Worm (Caenorhabditis elegans) whole organism, young adult: ENCODE results near the gene efn-3.

Experiments
- C17E4.6 ChIP-seq: fragments of 200-800 bp; sonication (Bioruptor generic); IDR thresholded peaks from 2 replicates; pipeline ENCODE4 v1.3.6; 2022; ENCODE audit warnings: missing genetic modification reagents, missing genetic modification characterization, missing compliant biosample characterization
- D2030.7 ChIP-seq: fragments of 200-800 bp; sonication (Bioruptor generic); IDR thresholded peaks from 2 replicates; pipeline ENCODE4 v1.3.6; 2022; ENCODE audit warnings: missing genetic modification reagents, missing genetic modification characterization, missing compliant biosample characterization
- F23B12.7 ChIP-seq: sonication (generic microtip); optimal IDR thresholded peaks from 2 replicates; lab custom pipeline; 2017; ENCODE audit warnings: missing genetic modification characterization, mild to moderate bottlenecking, missing compliant biosample characterization, antibody characterized with exemption, moderate library complexity; ENCODE audit not compliant: insufficient read depth
- F37B4.10 ChIP-seq: fragments of 200-800 bp; sonication (Bioruptor generic); IDR thresholded peaks from 2 replicates; pipeline ENCODE4 v1.3.6; 2022; ENCODE audit warnings: missing genetic modification characterization, missing compliant biosample characterization
- K12H6.12 ChIP-seq: fragments of 200-800 bp; sonication (Bioruptor generic); optimal IDR thresholded peaks from 2 replicates; lab custom pipeline; 2018; ENCODE audit warnings: mild to moderate bottlenecking, missing genetic modification characterization, missing compliant biosample characterization
- Y53G8AR.9 ChIP-seq: fragments of 200-800 bp; sonication (Bioruptor generic); conservative IDR thresholded peaks from 2 replicates; pipeline ENCODE4 v1.3.6; 2022; ENCODE audit warnings: missing genetic modification reagents, missing genetic modification characterization, missing compliant biosample characterization
- Y79H2A.3 ChIP-seq: fragments of 200-800 bp; sonication (Bioruptor generic); conservative IDR thresholded peaks from 2 replicates; pipeline ENCODE4 v1.3.6; 2022; ENCODE audit warnings: missing genetic modification reagents, missing genetic modification characterization, missing compliant biosample characterization
- bed-1 ChIP-seq: fragments of 200-800 bp; sonication (Bioruptor generic); IDR thresholded peaks from 2 replicates; pipeline ENCODE4 v1.3.6; 2022; ENCODE audit warnings: missing genetic modification reagents, missing genetic modification characterization, missing compliant biosample characterization
- cebp-1 ChIP-seq, 2 experiments: fragments of 200-800 bp in 1 of 2; sonication (Bioruptor generic) in 1 of 2; sonication (generic microtip) in 1 of 2; IDR thresholded peaks in 1 of 2; optimal IDR thresholded peaks in 1 of 2; 2 replicates each; pipeline versions ENCODE4 v1.3.6 to Lab custom; 2017 to 2022; ENCODE audit warnings: missing compliant biosample characterization in 2 of 2, missing genetic modification characterization in 2 of 2, mild to moderate bottlenecking in 1 of 2, missing genetic modification reagents in 1 of 2, moderate library complexity in 1 of 2
- ceh-79 ChIP-seq: sonication (generic microtip); optimal IDR thresholded peaks from 2 replicates; lab custom pipeline; 2017; ENCODE audit warnings: mild to moderate bottlenecking, missing genetic modification characterization, missing compliant biosample characterization
- ceh-91 ChIP-seq: fragments of 200-800 bp; sonication (Bioruptor generic); IDR thresholded peaks from 2 replicates; pipeline ENCODE4 v1.3.6; 2022; ENCODE audit warnings: missing genetic modification reagents, missing genetic modification characterization, missing compliant biosample characterization
- die-1 ChIP-seq: sonication (generic microtip); optimal IDR thresholded peaks from 2 replicates; lab custom pipeline; 2016; ENCODE audit warnings: missing genotype, mild to moderate bottlenecking, missing genetic modification characterization, missing compliant biosample characterization
- dox-1 ChIP-seq: fragments of 200-800 bp; sonication (Bioruptor generic); IDR thresholded peaks from 2 replicates; pipeline ENCODE4 v1.3.6; 2022; ENCODE audit warnings: missing genetic modification reagents, missing genetic modification characterization, missing compliant biosample characterization
- dpff-1 ChIP-seq: sonication (generic microtip); optimal IDR thresholded peaks from 2 replicates; lab custom pipeline; 2017; ENCODE audit warnings: mild to moderate bottlenecking, missing genetic modification characterization, missing compliant biosample characterization
- fkh-3 ChIP-seq: sonication (generic microtip); optimal IDR thresholded peaks from 2 replicates; lab custom pipeline; 2016; ENCODE audit warnings: mild to moderate bottlenecking, missing genetic modification characterization, missing compliant biosample characterization
- gei-17 ChIP-seq: fragments of 200-800 bp; sonication (Bioruptor generic); optimal IDR thresholded peaks from 2 replicates; lab custom pipeline; 2018; ENCODE audit warnings: mild to moderate bottlenecking, missing genetic modification characterization, missing compliant biosample characterization
- him-1 ChIP-seq: sonication (generic microtip); optimal IDR thresholded peaks from 2 replicates; lab custom pipeline; 2016; ENCODE audit warnings: missing genotype, missing genetic modification reagents, missing genetic modification characterization, missing compliant biosample characterization
- hmg-20 ChIP-seq: fragments of 200-800 bp; sonication (Bioruptor generic); IDR thresholded peaks from 2 replicates; pipeline ENCODE4 v1.3.6; 2022; ENCODE audit warnings: missing genetic modification reagents, missing genetic modification characterization, missing compliant biosample characterization
- let-526 ChIP-seq: fragments of 200-800 bp; sonication (Bioruptor generic); IDR thresholded peaks from 2 replicates; pipeline ENCODE4 v1.3.6; 2022; ENCODE audit warnings: missing genetic modification reagents, missing genetic modification characterization, missing compliant biosample characterization
- lin-26 ChIP-seq: fragments of 200-800 bp; sonication (Bioruptor generic); IDR thresholded peaks from 2 replicates; pipeline ENCODE4 v1.3.6; 2022; ENCODE audit warnings: missing genetic modification reagents, missing genetic modification characterization, missing compliant biosample characterization
- lin-54 ChIP-seq: fragments of 200-800 bp; sonication (Bioruptor generic); optimal IDR thresholded peaks from 2 replicates; lab custom pipeline; 2018; ENCODE audit warnings: mild to moderate bottlenecking, missing genetic modification characterization, missing compliant biosample characterization
- madf-3 ChIP-seq: fragments of 200-800 bp; sonication (Bioruptor generic); IDR thresholded peaks from 2 replicates; pipeline ENCODE4 v1.3.6; 2022; ENCODE audit warnings: missing genetic modification reagents, missing genetic modification characterization, missing compliant biosample characterization
- madf-6 ChIP-seq: fragments of 200-800 bp; sonication (Bioruptor generic); IDR thresholded peaks from 2 replicates; pipeline ENCODE4 v1.3.6; 2022; ENCODE audit warnings: missing genetic modification reagents, missing genetic modification characterization, missing compliant biosample characterization
- madf-8 ChIP-seq: fragments of 200-800 bp; sonication (Bioruptor generic); conservative IDR thresholded peaks from 2 replicates; pipeline ENCODE4 v1.3.6; 2022; ENCODE audit warnings: missing genetic modification reagents, missing genetic modification characterization, missing compliant biosample characterization
- mel-28 ChIP-seq: sonication (generic microtip); optimal IDR thresholded peaks from 2 replicates; lab custom pipeline; 2016; ENCODE audit warnings: borderline replicate concordance, mild to moderate bottlenecking, missing genetic modification characterization, missing compliant biosample characterization
- mes-4 ChIP-seq: sonication (generic microtip); optimal IDR thresholded peaks from 2 replicates; lab custom pipeline; 2016; ENCODE audit warnings: missing genotype, missing genetic modification characterization, missing compliant biosample characterization
- mxl-1 ChIP-seq: sonication (generic microtip); optimal IDR thresholded peaks from 2 replicates; lab custom pipeline; 2016; ENCODE audit warnings: missing genetic modification characterization, missing compliant biosample characterization
- nfya-1 ChIP-seq: sonication (generic microtip); optimal IDR thresholded peaks from 2 replicates; lab custom pipeline; 2017; ENCODE audit warnings: antibody characterized with exemption, missing compliant biosample characterization, missing genetic modification characterization, borderline replicate concordance; ENCODE audit not compliant: insufficient read depth
- nhr-179 ChIP-seq: sonication (generic microtip); optimal IDR thresholded peaks from 2 replicates; lab custom pipeline; 2016; ENCODE audit warnings: mild to moderate bottlenecking, missing genetic modification characterization, missing compliant biosample characterization
- nhr-27 ChIP-seq: fragments of 200-800 bp; sonication (Bioruptor generic); optimal IDR thresholded peaks from 2 replicates; lab custom pipeline; 2018; ENCODE audit warnings: mild to moderate bottlenecking, missing genetic modification characterization, moderate library complexity, missing compliant biosample characterization
- pbrm-1 ChIP-seq: fragments of 200-800 bp; sonication (Bioruptor generic); IDR thresholded peaks from 2 replicates; pipeline ENCODE4 v1.3.6; 2022; ENCODE audit warnings: missing genetic modification reagents, missing genetic modification characterization, missing compliant biosample characterization
- rec-8 ChIP-seq, 2 experiments: sonication (generic microtip); optimal IDR thresholded peaks; 2 replicates each; lab custom pipeline; 2016; ENCODE audit warnings: mild to moderate bottlenecking in 2 of 2, missing genetic modification characterization in 2 of 2, missing genetic modification reagents in 2 of 2, missing genotype in 2 of 2, missing biosample characterization in 1 of 2, missing compliant biosample characterization in 1 of 2, moderate library complexity in 1 of 2
- rpc-1 ChIP-seq, 2 experiments: fragments of 150-350 bp in 1 of 2; sonication (generic microtip) in 1 of 2; optimal IDR thresholded peaks; 2 replicates each; lab custom pipeline; 2014 to 2018; ENCODE audit warnings: missing biosample characterization in 1 of 2, missing genetic modification characterization in 1 of 2, missing genetic modification reagents in 1 of 2, missing genotype in 1 of 2
- snpc-1.3 ChIP-seq: sonication (generic microtip); optimal IDR thresholded peaks from 2 replicates; lab custom pipeline; 2017; ENCODE audit warnings: missing genetic modification characterization, mild to moderate bottlenecking, missing compliant biosample characterization, antibody characterized with exemption, moderate library complexity, missing genotype, missing genetic modification reagents; ENCODE audit not compliant: insufficient read depth
- snpc-3.4 ChIP-seq: sonication (generic microtip); optimal IDR thresholded peaks from 2 replicates; lab custom pipeline; 2017; ENCODE audit warnings: missing genetic modification characterization, mild to moderate bottlenecking, missing compliant biosample characterization, antibody characterized with exemption, moderate library complexity, missing genotype, missing genetic modification reagents
- snpc-4 ChIP-seq, 5 experiments: fragments of 150-350 bp in 1 of 5; sonication (generic microtip) in 4 of 5; optimal IDR thresholded peaks; 2 replicates each; lab custom pipeline; 2014 to 2018; ENCODE audit warnings: missing genetic modification characterization in 5 of 5, missing biosample characterization in 3 of 5, antibody characterized with exemption in 2 of 5, mild to moderate bottlenecking in 2 of 5, missing compliant biosample characterization in 2 of 5, missing genotype in 2 of 5, moderate library complexity in 2 of 5, missing genetic modification reagents in 1 of 5
- sptf-2 ChIP-seq: fragments of 200-800 bp; sonication (Bioruptor generic); optimal IDR thresholded peaks from 2 replicates; lab custom pipeline; 2018; ENCODE audit warnings: mild to moderate bottlenecking, missing genetic modification characterization, missing compliant biosample characterization
- tbp1 ChIP-seq: fragments of 200-800 bp; sonication (Bioruptor generic); optimal IDR thresholded peaks from 2 replicates; lab custom pipeline; 2018; ENCODE audit warnings: mild to moderate bottlenecking, missing genetic modification characterization, missing compliant biosample characterization
- unc-130 ChIP-seq: sonication (generic microtip); optimal IDR thresholded peaks from 2 replicates; lab custom pipeline; 2016; ENCODE audit warnings: missing genetic modification reagents, missing genetic modification characterization, missing compliant biosample characterization
- zfh-2 ChIP-seq: fragments of 200-800 bp; sonication (Bioruptor generic); conservative IDR thresholded peaks from 2 replicates; pipeline ENCODE4 v1.3.6; 2022; ENCODE audit warnings: missing genetic modification reagents, missing genetic modification characterization, missing compliant biosample characterization
- zim-3 ChIP-seq: sonication (generic microtip); optimal IDR thresholded peaks from 2 replicates; lab custom pipeline; 2017; ENCODE audit warnings: mild to moderate bottlenecking, missing genetic modification characterization, moderate library complexity, missing compliant biosample characterization
- ztf-26 ChIP-seq: sonication (generic microtip); optimal IDR thresholded peaks from 2 replicates; lab custom pipeline; 2017; ENCODE audit warnings: missing genetic modification characterization, missing compliant biosample characterization
- ztf-28 ChIP-seq: fragments of 200-800 bp; sonication (Bioruptor generic); IDR thresholded peaks from 2 replicates; pipeline ENCODE4 v1.3.6; 2022; ENCODE audit warnings: missing genetic modification reagents, missing genetic modification characterization, missing compliant biosample characterization
- ztf-6 ChIP-seq: fragments of 200-800 bp; sonication (Bioruptor generic); IDR thresholded peaks from 2 replicates; pipeline ENCODE4 v1.3.6; 2022; ENCODE audit warnings: missing genetic modification reagents, missing genetic modification characterization, missing compliant biosample characterization

Gene efn-3

ce11 chrX:13444267-13444666 lies 33.0 kb downstream of the efn-3 start (continued):
- TF ChIP-seq ceh-79 = no peak
- peak; percentile 63 for TF ChIP-seq rpc-1 (optimal IDR thresholded peaks at IDR 0.05; lab: Kevin White, UChicago)
- peak; percentile 84 for TF ChIP-seq rpc-1 (tag; optimal IDR thresholded peaks at IDR 0.05; lab: Kevin White, UChicago)
- no peak for TF ChIP-seq madf-8 (GFP tag; lab: Robert Waterston, UW)
- no peak for TF ChIP-seq cebp-1 (GFP tag; IDR thresholded peaks at IDR 0.05; lab: Robert Waterston, UW)
- no peak for TF ChIP-seq cebp-1 (tag; optimal IDR thresholded peaks at IDR 0.05; lab: Kevin White, UChicago)
- no peak for TF ChIP-seq ztf-6
- TF ChIP-seq snpc-3.4 (tag; lab: Kevin White, UChicago) = no peak
- TF ChIP-seq lin-54 = no peak
- no peak for TF ChIP-seq fkh-3 (tag; lab: Kevin White, UChicago)
- no peak for TF ChIP-seq mxl-1 (tag; lab: Kevin White, UChicago)
- no peak for TF ChIP-seq nhr-179 (tag; lab: Kevin White, UChicago)
- TF ChIP-seq ztf-28 (GFP tag; lab: Robert Waterston, UW) = no peak
- TF ChIP-seq mel-28 = no peak
- no peak for TF ChIP-seq nhr-27
- TF ChIP-seq Y79H2A.3 (GFP tag; lab: Robert Waterston, UW) = no peak
- no peak for TF ChIP-seq pbrm-1
- TF ChIP-seq gei-17 (GFP tag; lab: Kevin White, UChicago) = no peak
- TF ChIP-seq bed-1 (GFP tag; lab: Robert Waterston, UW) = no peak
- TF ChIP-seq ztf-26 (tag; lab: Kevin White, UChicago) = no peak
- no peak for TF ChIP-seq F37B4.10
- no peak for TF ChIP-seq zfh-2 (GFP tag; lab: Robert Waterston, UW)
- TF ChIP-seq rec-8 (tag; optimal IDR thresholded peaks at IDR 0.05; lab: Kevin White, UChicago) = no peak
- no peak for TF ChIP-seq ceh-91
- TF ChIP-seq F23B12.7 (tag; lab: Kevin White, UChicago) = no peak
- no peak for TF ChIP-seq unc-130
- TF ChIP-seq, all 124 proteins: peak for 11

DNA sequence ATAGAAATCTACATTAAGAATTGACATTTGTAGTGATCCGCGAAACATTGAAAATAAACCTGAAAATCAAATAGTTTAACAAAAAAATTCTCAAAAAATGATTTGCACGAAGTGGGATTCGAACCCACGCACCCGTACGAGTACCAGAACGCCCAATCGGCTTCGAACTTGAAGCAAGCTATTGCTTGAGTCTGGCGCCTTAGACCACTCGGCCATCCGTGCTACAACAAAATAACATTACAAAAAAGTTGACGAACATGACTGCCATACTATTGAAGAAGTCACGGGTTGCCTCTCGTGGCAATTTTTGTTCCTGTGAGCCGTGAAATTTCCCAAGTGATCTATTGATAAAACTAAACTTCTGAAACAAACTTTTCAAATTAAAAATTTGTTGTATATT lies 34.0 kb downstream of the efn-3 start:
- no peak for TF ChIP-seq nhr-179 (tag; lab: Kevin White, UChicago)
- peak; percentile 55; the same call in 1 of the 2 replicates for TF ChIP-seq hmg-20 (GFP tag; lab: Robert Waterston, UW)
- TF ChIP-seq rpc-1 (optimal IDR thresholded peaks at IDR 0.05; lab: Kevin White, UChicago) = peak; percentile 75
- peak; percentile 90 for TF ChIP-seq rpc-1 (tag; optimal IDR thresholded peaks at IDR 0.05; lab: Kevin White, UChicago)
- no peak for TF ChIP-seq dpff-1 (tag; lab: Kevin White, UChicago)
- no peak for TF ChIP-seq gei-17 (GFP tag; lab: Kevin White, UChicago)
- no peak for TF ChIP-seq madf-3 (GFP tag; lab: Robert Waterston, UW)
- TF ChIP-seq snpc-1.3 (tag; lab: Kevin White, UChicago) = peak; percentile 63
- no peak for TF ChIP-seq sptf-2 (GFP tag; lab: Kevin White, UChicago)
- peak; percentile 92 for TF ChIP-seq D2030.7
- no peak for TF ChIP-seq nfya-1 (tag; lab: Kevin White, UChicago)
- TF ChIP-seq K12H6.12 (tag; lab: Kevin White, UChicago) = no peak
- peak; percentile 39 for TF ChIP-seq mes-4
- no peak for TF ChIP-seq nhr-27
- peak; percentile 76 for TF ChIP-seq pbrm-1
- no peak for TF ChIP-seq ceh-79
- TF ChIP-seq C17E4.6 (GFP tag; lab: Robert Waterston, UW) = no peak
- TF ChIP-seq zim-3 = no peak
- TF ChIP-seq Y53G8AR.9 = 0 out of 2 replicates have a peak, but pooled peaks have one; percentile 22
- no peak for TF ChIP-seq bed-1 (GFP tag; lab: Robert Waterston, UW)
- TF ChIP-seq him-1 (tag; lab: Kevin White, UChicago) = peak; percentile 51
- peak; percentile 64 for TF ChIP-seq die-1 (tag; lab: Kevin White, UChicago)
- no peak for TF ChIP-seq cebp-1 (GFP tag; IDR thresholded peaks at IDR 0.05; lab: Robert Waterston, UW)
- peak; percentile 1 for TF ChIP-seq cebp-1 (tag; optimal IDR thresholded peaks at IDR 0.05; lab: Kevin White, UChicago)
- TF ChIP-seq dox-1 (GFP tag; lab: Robert Waterston, UW) = peak; percentile 45; the same call in 1 of the 2 replicates
- TF ChIP-seq snpc-4 (GFP tag; optimal IDR thresholded peaks at IDR 0.05; lab: Kevin White, UChicago) = peak; percentile 62
- peak in 2 of 4 experiments; percentile 36 to 58 for TF ChIP-seq snpc-4 (tag; optimal IDR thresholded peaks at IDR 0.05; lab: Kevin White, UChicago)
- no peak for TF ChIP-seq let-526 (GFP tag; lab: Robert Waterston, UW)
- TF ChIP-seq madf-6 (GFP tag; lab: Robert Waterston, UW) = 0 out of 2 replicates have a peak, but pooled peaks have one; percentile 18
- TF ChIP-seq lin-26 (GFP tag; lab: Robert Waterston, UW) = 0 out of 2 replicates have a peak, but pooled peaks have one; percentile 45
- TF ChIP-seq tbp1 (GFP tag; lab: Kevin White, UChicago) = peak; percentile 84
